Fruit fly (Drosophila melanogaster): ENCODE measurements around the gene mora.

DNA sequence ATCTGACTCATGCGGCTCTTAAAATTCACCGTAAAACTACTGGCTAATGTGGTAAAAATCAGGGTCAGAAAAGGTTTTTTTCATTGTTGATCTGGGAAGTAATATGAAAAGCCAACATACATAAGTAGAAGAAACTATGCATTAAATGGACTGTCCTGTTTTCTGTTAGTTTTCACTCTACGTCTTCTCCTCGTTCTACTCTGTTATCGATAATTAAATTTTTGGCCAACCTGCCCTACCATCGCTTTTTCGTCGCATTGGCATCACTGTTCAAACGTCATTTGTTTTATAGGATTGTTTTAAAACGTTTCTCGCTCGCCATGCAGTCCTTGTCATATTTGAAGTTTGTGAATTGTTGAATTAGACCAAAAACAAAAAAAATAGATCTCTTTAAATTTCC is 48.6 kb downstream of the mora start:
- no peak for TF ChIP-seq Myc (optimal IDR thresholded peaks at IDR 0.05)
- TF ChIP-seq psq (optimal IDR thresholded peaks at IDR 0.05) = no peak
- no peak for TF ChIP-seq ttk (optimal IDR thresholded peaks at IDR 0.05)

Measured in Kc167 (cell line).